Fruit fly (Drosophila melanogaster): ENCODE results near the gene Gr28b.

dm6 chr2L:7435475-7435874 is 26.6 kb downstream of the Gr28b start:
- no peak for TF ChIP-seq gl (tag; optimal IDR thresholded peaks at IDR 0.05)
- TF ChIP-seq Ets98B (GFP tag; IDR thresholded peaks at IDR 0.05) = no peak

Data from whole organism, pupa.